Worm (Caenorhabditis elegans): Measurements from ENCODE around the gene nspe-3.

- no peak for TF ChIP-seq sea-1 (GFP tag; conservative IDR thresholded peaks at IDR 0.05)
- no peak for TF ChIP-seq ama-1 (optimal IDR thresholded peaks at IDR 0.05)
- no peak for TF ChIP-seq scrt-1 (GFP tag; IDR thresholded peaks at IDR 0.05)
- TF ChIP-seq F13C5.2 (tag; optimal IDR thresholded peaks at IDR 0.05), result no peak
- TF ChIP-seq flt-1 (GFP tag; IDR thresholded peaks at IDR 0.05), result no peak
- no peak for TF ChIP-seq aly-1 (tag; optimal IDR thresholded peaks at IDR 0.05)
- no peak for TF ChIP-seq ceh-36 (tag; optimal IDR thresholded peaks at IDR 0.05)
- no peak for TF ChIP-seq hmg-4 (GFP tag; optimal IDR thresholded peaks at IDR 0.05)
- no peak for TF ChIP-seq tra-4 (tag; optimal IDR thresholded peaks at IDR 0.05)
- TF ChIP-seq tbx-11 (GFP tag; IDR thresholded peaks at IDR 0.05), result no peak
- TF ChIP-seq B0310.2 (tag; optimal IDR thresholded peaks at IDR 0.05), result no peak
Measured at ce11 chrII:12577754-12578153, 39.9 kb upstream of the nspe-3 start, which contains the start of gene clec-8.
